Worm (Caenorhabditis elegans): ENCODE data around the gene cit-1.2.

The cit-1.2 gene

ce11 chrIII:8051838-8052237 lies 41.3 kb downstream of the cit-1.2 start:
- TF ChIP-seq ref-1 (GFP tag; conservative IDR thresholded peaks at IDR 0.05) (no peak), klf-2 (GFP tag; conservative IDR thresholded peaks at IDR 0.05) (no peak), flt-1 (GFP tag; IDR thresholded peaks at IDR 0.05) (no peak), T22C8.4 (GFP tag; IDR thresholded peaks at IDR 0.05) (no peak), ztf-29 (GFP tag; IDR thresholded peaks at IDR 0.05) (no peak), ztf-23 (GFP tag; IDR thresholded peaks at IDR 0.05) (no peak), tab-1 (GFP tag; IDR thresholded peaks at IDR 0.05) (no peak), med-1 (GFP tag; optimal IDR thresholded peaks at IDR 0.05; ENCODE audit: insufficient read depth) (no peak), cog-1 (tag; optimal IDR thresholded peaks at IDR 0.05) (no peak)

ce11 chrIII:8061114-8061513 lies 50.5 kb downstream of the cit-1.2 start:
- no peak for TF ChIP-seq ztf-29 (GFP tag; IDR thresholded peaks at IDR 0.05)
- TF ChIP-seq ref-1 (GFP tag; conservative IDR thresholded peaks at IDR 0.05) = no peak
- no peak for TF ChIP-seq med-1 (GFP tag; optimal IDR thresholded peaks at IDR 0.05; ENCODE audit: insufficient read depth)
- no peak for TF ChIP-seq cog-1 (tag; optimal IDR thresholded peaks at IDR 0.05)
- no peak for TF ChIP-seq flt-1 (GFP tag; IDR thresholded peaks at IDR 0.05)
- no peak for TF ChIP-seq klf-2 (GFP tag; conservative IDR thresholded peaks at IDR 0.05)
- TF ChIP-seq ztf-23 (GFP tag; IDR thresholded peaks at IDR 0.05) = no peak

All from whole organism, midembryonic.